Fruit fly (Drosophila melanogaster): Measurements from ENCODE around the gene CG13623.
A peak's percentile ranks its signal among the peaks of the same experiment; 100 is the strongest.

CG13623 gene

DNA sequence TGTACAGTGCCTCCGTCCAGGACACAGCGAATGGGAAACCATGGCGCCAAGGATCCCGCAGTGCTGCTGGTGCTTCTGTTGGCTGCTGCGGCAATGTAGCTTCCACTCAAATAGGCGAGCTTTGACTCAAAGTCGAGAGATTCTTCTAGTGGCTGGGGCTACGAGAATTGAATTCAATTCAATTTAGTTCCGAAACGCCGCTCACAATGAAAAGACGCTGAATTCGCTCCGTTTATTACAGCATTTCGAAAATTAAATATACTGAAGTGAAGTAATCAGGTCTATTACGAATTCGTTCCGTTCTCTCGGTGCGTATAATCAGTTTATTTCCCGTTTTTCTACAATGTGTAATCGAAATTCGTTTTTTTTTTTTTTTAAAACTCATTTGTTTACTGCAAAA is 18.5 kb upstream of the CG13623 start:
- TF ChIP-seq CG32121 (GFP tag; IDR thresholded peaks at IDR 0.05) (peak; percentile 43; the same call in 1 of the 2 replicates), Pif1B (GFP tag; optimal IDR thresholded peaks at IDR 0.05) (no peak), CG14655 (GFP tag; optimal IDR thresholded peaks at IDR 0.05) (no peak), Ets98B (GFP tag; IDR thresholded peaks at IDR 0.05) (peak; percentile 6; the same call in 1 of the 2 replicates)

DNA sequence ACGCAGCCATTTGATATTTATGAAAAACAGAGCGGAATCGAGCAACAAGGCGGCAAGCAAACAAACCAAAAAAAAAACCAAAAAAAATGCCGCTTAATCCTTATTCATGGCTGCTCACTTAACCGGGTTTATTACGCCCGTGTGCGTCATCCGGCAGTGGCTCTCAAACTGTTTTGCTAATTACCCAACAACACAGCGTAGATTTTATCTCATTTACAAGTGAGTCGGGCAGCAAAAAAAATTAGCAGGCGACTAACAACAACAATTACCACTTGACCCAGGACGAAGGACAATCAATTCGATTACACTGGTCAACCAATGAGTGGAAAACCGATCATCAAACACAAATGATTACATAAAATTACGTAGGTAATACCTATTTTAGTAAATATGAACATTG is 17.9 kb upstream of the CG13623 start:
- no peak for TF ChIP-seq CG13204 (GFP tag; optimal IDR thresholded peaks at IDR 0.05)
- TF ChIP-seq gl (tag; optimal IDR thresholded peaks at IDR 0.05): no peak
- TF ChIP-seq Snoo (tag; optimal IDR thresholded peaks at IDR 0.05): no peak
- no peak for TF ChIP-seq CG32121 (GFP tag; IDR thresholded peaks at IDR 0.05)
- no peak for TF ChIP-seq fd96Ca (GFP tag; IDR thresholded peaks at IDR 0.05)
- no peak for TF ChIP-seq Pif1B (GFP tag; optimal IDR thresholded peaks at IDR 0.05)
- TF ChIP-seq CG4496 (GFP tag; IDR thresholded peaks at IDR 0.05): no peak
- TF ChIP-seq Pif1A (GFP tag; optimal IDR thresholded peaks at IDR 0.05): no peak
- TF ChIP-seq CG17806 (tag; optimal IDR thresholded peaks at IDR 0.05): no peak
- no peak for TF ChIP-seq CG14655 (GFP tag; optimal IDR thresholded peaks at IDR 0.05)
- TF ChIP-seq Ets98B (GFP tag; IDR thresholded peaks at IDR 0.05): no peak
- no peak for TF ChIP-seq CG8301 (tag; optimal IDR thresholded peaks at IDR 0.05)
- TF ChIP-seq CG15710 (tag; optimal IDR thresholded peaks at IDR 0.05): no peak
- no peak for TF ChIP-seq CG8159 (tag; optimal IDR thresholded peaks at IDR 0.05)

DNA sequence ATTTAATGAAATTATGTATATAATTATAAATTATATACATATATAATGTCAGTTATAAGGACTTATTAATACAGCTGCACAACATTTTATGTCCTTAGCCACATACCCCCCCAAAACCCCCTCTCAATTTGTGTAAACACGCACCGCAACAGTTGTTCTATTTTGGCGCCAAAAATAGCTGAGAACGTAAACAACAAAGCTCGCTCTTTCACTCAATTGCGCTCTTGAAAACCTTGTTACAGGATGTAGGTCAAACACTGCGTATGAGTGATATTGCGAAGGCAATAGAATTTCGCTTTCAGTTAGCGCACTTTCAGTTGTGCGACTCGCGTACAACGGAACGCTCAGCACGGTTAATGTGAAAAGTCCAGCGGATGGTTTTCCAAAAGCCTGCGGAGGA is 14.0 kb upstream of the CG13623 start, which contains the start of gene Esyt2:
Esyt2 (plus strand) TSS at position 332 of the 400 bp plus-strand sequence.
- peak; percentile 61; the same call in 1 of the 2 replicates for TF ChIP-seq Ets98B (GFP tag; IDR thresholded peaks at IDR 0.05)
- TF ChIP-seq CG12605 (GFP tag; IDR thresholded peaks at IDR 0.05): peak; percentile 63
- no peak for TF ChIP-seq CG13204 (GFP tag; optimal IDR thresholded peaks at IDR 0.05)
- peak; percentile 80 for TF ChIP-seq CG4496 (GFP tag; IDR thresholded peaks at IDR 0.05)
- peak; percentile 53; the same call in 2 of the 3 replicates for TF ChIP-seq fd96Ca (GFP tag; IDR thresholded peaks at IDR 0.05)
- peak; percentile 78 for TF ChIP-seq CG32121 (GFP tag; IDR thresholded peaks at IDR 0.05)

DNA sequence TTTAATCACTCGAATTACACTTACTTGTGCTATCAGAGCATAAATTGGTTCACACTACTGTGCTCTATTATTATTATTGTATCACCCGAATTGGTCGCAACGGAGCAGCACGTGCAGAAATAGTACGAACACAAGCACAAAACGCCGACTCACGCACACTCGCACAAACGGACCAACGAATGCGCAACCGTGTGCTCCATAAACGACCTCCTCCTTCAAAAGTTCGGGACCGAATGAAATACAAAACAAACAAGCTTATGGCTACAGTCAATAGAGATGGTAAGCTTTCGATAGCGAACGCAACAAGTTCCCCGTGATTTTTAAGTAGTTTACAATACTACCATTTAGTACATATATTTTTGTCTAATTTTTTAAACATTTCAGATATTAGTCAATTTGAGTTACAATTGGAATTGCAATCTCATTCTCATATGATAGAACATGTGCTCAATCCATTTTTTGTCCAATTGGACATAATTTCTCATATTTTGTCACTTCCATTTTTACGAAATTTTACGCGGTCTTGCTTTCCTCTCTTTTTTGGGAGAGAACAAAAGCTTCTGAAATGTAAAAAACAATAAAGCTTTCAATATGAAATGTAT is 13.4 kb upstream of the CG13623 start, which contains the start of gene Cftr:
Cftr (minus strand) TSS at position 239 of the 602 bp plus-strand sequence.
- TF ChIP-seq Pif1A (GFP tag; optimal IDR thresholded peaks at IDR 0.05) (peak; percentile 52), CG13204 (GFP tag; optimal IDR thresholded peaks at IDR 0.05) (no peak), EcR (GFP tag; optimal IDR thresholded peaks at IDR 0.05) (peak; percentile 6), CG8159 (tag; optimal IDR thresholded peaks at IDR 0.05) (peak; percentile 12), Pif1B (GFP tag; optimal IDR thresholded peaks at IDR 0.05) (peak; percentile 51), CG14655 (GFP tag; optimal IDR thresholded peaks at IDR 0.05) (peak; percentile 3), CG10348 (GFP tag; IDR thresholded peaks at IDR 0.05) (no peak), CG9948 (tag; optimal IDR thresholded peaks at IDR 0.05) (no peak), Snoo (tag; optimal IDR thresholded peaks at IDR 0.05) (peak; percentile 9), CG8301 (tag; optimal IDR thresholded peaks at IDR 0.05) (no peak), CG17806 (tag; optimal IDR thresholded peaks at IDR 0.05) (peak; percentile 6), CG34367 (tag; optimal IDR thresholded peaks at IDR 0.05) (peak; percentile 20), Ets98B (GFP tag; IDR thresholded peaks at IDR 0.05) (peak; percentile 74), rn (GFP tag; IDR thresholded peaks at IDR 0.05) (no peak), CG4496 (GFP tag; IDR thresholded peaks at IDR 0.05) (peak; percentile 73), D1 (tag; optimal IDR thresholded peaks at IDR 0.05) (no peak), CG12605 (GFP tag; IDR thresholded peaks at IDR 0.05) (peak; percentile 71), fd96Ca (GFP tag; IDR thresholded peaks at IDR 0.05) (peak; percentile 70; the same call in 2 of the 3 replicates), CG32121 (GFP tag; IDR thresholded peaks at IDR 0.05) (peak; percentile 64), gl (tag; optimal IDR thresholded peaks at IDR 0.05) (peak; percentile 39), CG15710 (tag; optimal IDR thresholded peaks at IDR 0.05) (peak; percentile 3)

DNA sequence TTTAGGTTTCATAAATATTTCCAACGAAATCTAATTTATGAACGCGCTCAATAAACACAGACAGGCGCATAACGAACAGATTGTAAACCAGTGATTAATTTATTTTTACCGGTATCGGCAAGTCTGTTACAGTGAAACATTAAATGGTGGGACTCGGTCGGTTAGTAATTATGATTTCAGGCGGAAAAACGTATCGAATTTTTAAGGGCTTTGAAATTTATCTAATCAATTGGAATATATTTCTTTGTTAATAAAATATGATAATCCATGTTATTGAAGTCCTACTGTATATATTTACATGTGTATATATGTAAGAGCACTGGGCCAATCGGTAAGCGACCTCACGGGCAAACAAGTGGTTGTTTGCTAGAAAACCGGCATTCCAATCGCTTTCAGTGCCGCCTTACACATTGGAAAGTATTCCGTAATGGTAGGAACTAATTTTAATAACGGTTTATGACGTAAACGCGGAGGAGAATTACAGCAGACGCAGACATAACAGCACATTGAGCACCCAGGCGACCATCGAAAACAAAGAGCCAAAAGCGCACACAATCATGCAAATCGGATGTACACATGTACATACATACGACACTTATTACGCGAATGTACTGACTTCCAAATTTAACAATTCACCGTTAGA is 12.8 kb upstream of the CG13623 start:
- TF ChIP-seq CG10348 (GFP tag; IDR thresholded peaks at IDR 0.05) (peak; percentile 70; the same call in 1 of the 2 replicates), rn (GFP tag; IDR thresholded peaks at IDR 0.05) (peak; percentile 84), CG14655 (GFP tag; optimal IDR thresholded peaks at IDR 0.05) (no peak), fd96Ca (GFP tag; IDR thresholded peaks at IDR 0.05) (peak; percentile 88), D1 (tag; optimal IDR thresholded peaks at IDR 0.05) (no peak), CG32121 (GFP tag; IDR thresholded peaks at IDR 0.05) (peak; percentile 96), CG13204 (GFP tag; optimal IDR thresholded peaks at IDR 0.05) (no peak), gl (tag; optimal IDR thresholded peaks at IDR 0.05) (peak; percentile 52), CG9948 (tag; optimal IDR thresholded peaks at IDR 0.05) (peak; percentile 68), Snoo (tag; optimal IDR thresholded peaks at IDR 0.05) (peak; percentile 92), CG12605 (GFP tag; IDR thresholded peaks at IDR 0.05) (peak; percentile 93), Pif1B (GFP tag; optimal IDR thresholded peaks at IDR 0.05) (peak; percentile 89), CG8301 (tag; optimal IDR thresholded peaks at IDR 0.05) (no peak), CG8159 (tag; optimal IDR thresholded peaks at IDR 0.05) (peak; percentile 73), Ets98B (GFP tag; IDR thresholded peaks at IDR 0.05) (peak; percentile 97), CG4496 (GFP tag; IDR thresholded peaks at IDR 0.05) (peak; percentile 96), CG34367 (tag; optimal IDR thresholded peaks at IDR 0.05) (peak; percentile 87), EcR (GFP tag; optimal IDR thresholded peaks at IDR 0.05) (peak; percentile 37), Pif1A (GFP tag; optimal IDR thresholded peaks at IDR 0.05) (peak; percentile 92), CG17806 (tag; optimal IDR thresholded peaks at IDR 0.05) (peak; percentile 64), CG15710 (tag; optimal IDR thresholded peaks at IDR 0.05) (peak; percentile 90)

Data from whole organism, pupa.